Worm (Caenorhabditis elegans): ENCODE results near the gene F54B11.4.

The F54B11.4 gene

ce11 chrX:13639577-13639976 lies 47.1 kb downstream of the F54B11.4 start, which contains the start of gene twk-20:
Gene twk-20 (plus strand): TSS chrX:13639877.
- TF ChIP-seq F23B12.7 (tag; optimal IDR thresholded peaks at IDR 0.05; ENCODE audit: insufficient read depth) (no peak), Y56A3A.18 (GFP tag; IDR thresholded peaks at IDR 0.05) (no peak), hrde-1 (tag; optimal IDR thresholded peaks at IDR 0.05; ENCODE audit: borderline replicate concordance) (no peak), Y95B8A.8 (GFP tag; IDR thresholded peaks at IDR 0.05) (no peak), lin-54 (GFP tag; optimal IDR thresholded peaks at IDR 0.05) (no peak), pha-4 (tag; optimal IDR thresholded peaks at IDR 0.05) (no peak)

Data from whole organism, young adult.